Worm (Caenorhabditis elegans) whole organism, midembryonic: ENCODE results near the gene cup-15.

ENCODE experiments used
- T22C8.4 ChIP-seq: fragments of 200-800 bp; sonication (Bioruptor generic); IDR thresholded peaks from 2 replicates; pipeline ENCODE4 v1.3.6; 2022; ENCODE audit warnings: missing genetic modification characterization, missing compliant biosample characterization
- cog-1 ChIP-seq: sonication (generic microtip); optimal IDR thresholded peaks from 2 replicates; lab custom pipeline; 2016; ENCODE audit warnings: missing genetic modification characterization, missing compliant biosample characterization
- flt-1 ChIP-seq: fragments of 200-800 bp; sonication (Bioruptor generic); IDR thresholded peaks from 2 replicates; pipeline ENCODE4 v1.3.6; 2022; ENCODE audit warnings: missing genetic modification characterization, missing compliant biosample characterization
- ref-1 ChIP-seq: fragments of 200-800 bp; sonication (Bioruptor generic); conservative IDR thresholded peaks from 2 replicates; pipeline ENCODE4 v1.3.6; 2022; ENCODE audit warnings: missing genetic modification reagents, missing genetic modification characterization, missing compliant biosample characterization
- tab-1 ChIP-seq: fragments of 200-800 bp; sonication (Bioruptor generic); IDR thresholded peaks from 2 replicates; pipeline ENCODE4 v1.3.6; 2022; ENCODE audit warnings: missing genetic modification characterization, missing compliant biosample characterization
- ztf-23 ChIP-seq: fragments of 200-800 bp; sonication (Bioruptor generic); IDR thresholded peaks from 2 replicates; pipeline ENCODE4 v1.3.6; 2022; ENCODE audit warnings: missing genetic modification reagents, missing genetic modification characterization, missing compliant biosample characterization
- ztf-29 ChIP-seq: fragments of 200-800 bp; sonication (Bioruptor generic); IDR thresholded peaks from 2 replicates; pipeline ENCODE4 v1.3.6; 2022; ENCODE audit warnings: missing genetic modification reagents, missing genetic modification characterization, missing compliant biosample characterization

DNA sequence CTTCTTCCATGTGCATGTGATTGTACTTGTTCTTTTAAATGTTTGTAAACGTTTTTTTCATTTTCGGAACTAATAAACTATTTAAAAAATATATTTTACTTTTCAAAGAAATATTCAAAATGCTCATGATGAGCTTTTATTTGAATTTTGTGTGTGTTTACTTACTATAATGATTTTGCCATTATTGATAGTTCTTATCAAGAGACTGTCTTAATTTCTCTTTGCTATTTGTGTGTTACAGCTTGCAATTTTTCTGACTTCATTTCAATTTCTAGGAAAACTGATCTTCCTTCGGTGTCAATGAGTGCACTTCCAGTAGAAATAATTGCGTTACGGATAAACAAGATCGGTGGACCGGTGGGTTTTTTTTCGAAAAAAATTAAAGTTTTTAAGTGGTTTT is 22.0 kb downstream of the cup-15 start, which contains the start of gene C06C3.12:
- TF ChIP-seq flt-1 (GFP tag; lab: Robert Waterston, UW) (no peak), T22C8.4 (GFP tag; lab: Robert Waterston, UW) (no peak), cog-1 (tag; lab: Kevin White, UChicago) (no peak), tab-1 (GFP tag; lab: Robert Waterston, UW) (no peak), ref-1 (GFP tag; lab: Robert Waterston, UW) (no peak), ztf-23 (GFP tag; lab: Robert Waterston, UW) (no peak), ztf-29 (no peak)
